Worm (Caenorhabditis elegans) whole organism, late embryonic: ENCODE results near the gene C35D6.3.

Source experiments
- C08G9.2 ChIP-seq: sonication (generic microtip); optimal IDR thresholded peaks from 2 replicates; lab custom pipeline; 2016; ENCODE audit warnings: mild to moderate bottlenecking, missing genetic modification characterization, moderate library complexity, missing compliant biosample characterization
- C38D4.7 ChIP-seq: fragments of 200-800 bp; sonication (Bioruptor generic); optimal IDR thresholded peaks from 2 replicates; lab custom pipeline; 2018; ENCODE audit warnings: mild to moderate bottlenecking, missing genetic modification characterization, moderate library complexity, missing compliant biosample characterization
- K02D7.2 ChIP-seq: sonication (generic microtip); optimal IDR thresholded peaks from 2 replicates; lab custom pipeline; 2017; ENCODE audit warnings: mild to moderate bottlenecking, missing genetic modification characterization, missing compliant biosample characterization
- K09A11.1 ChIP-seq: sonication (generic microtip); optimal IDR thresholded peaks from 2 replicates; lab custom pipeline; 2017; ENCODE audit warnings: antibody characterized with exemption, mild to moderate bottlenecking, missing genetic modification characterization, missing compliant biosample characterization; ENCODE audit not compliant: insufficient read depth
- T23F11.4 ChIP-seq: fragments of 200-800 bp; sonication (Bioruptor generic); optimal IDR thresholded peaks from 2 replicates; lab custom pipeline; 2018; ENCODE audit warnings: mild to moderate bottlenecking, missing genetic modification characterization, missing compliant biosample characterization
- ama-1 ChIP-seq: fragments of 150-350 bp; optimal IDR thresholded peaks from 2 replicates; lab custom pipeline; 2014
- ceh-14 ChIP-seq: sonication (generic microtip); optimal IDR thresholded peaks from 2 replicates; lab custom pipeline; 2016; ENCODE audit warnings: missing genotype, missing genetic modification characterization, missing compliant biosample characterization
- ceh-18 ChIP-seq: sonication (generic microtip); optimal IDR thresholded peaks from 2 replicates; lab custom pipeline; 2016; ENCODE audit warnings: missing genetic modification characterization, missing compliant biosample characterization
- ceh-22 ChIP-seq: sonication (generic microtip); optimal IDR thresholded peaks from 2 replicates; lab custom pipeline; 2017; ENCODE audit warnings: missing biosample characterization, missing genetic modification characterization
- ceh-34 ChIP-seq: sonication (generic microtip); optimal IDR thresholded peaks from 2 replicates; lab custom pipeline; 2016; ENCODE audit warnings: mild to moderate bottlenecking, missing genetic modification characterization, missing compliant biosample characterization
- ceh-48 ChIP-seq: sonication (generic microtip); optimal IDR thresholded peaks from 2 replicates; lab custom pipeline; 2016; ENCODE audit warnings: missing genetic modification characterization, inconsistent platforms, missing compliant biosample characterization
- ceh-9 ChIP-seq: sonication (generic microtip); optimal IDR thresholded peaks from 2 replicates; lab custom pipeline; 2016; ENCODE audit warnings: mild to moderate bottlenecking, missing genetic modification characterization, inconsistent platforms, missing compliant biosample characterization
- che-1 ChIP-seq: sonication (generic microtip); optimal IDR thresholded peaks from 2 replicates; lab custom pipeline; 2016; ENCODE audit warnings: mild to moderate bottlenecking, missing genetic modification characterization, missing compliant biosample characterization
- dve-1 ChIP-seq: sonication (generic microtip); optimal IDR thresholded peaks from 2 replicates; lab custom pipeline; 2017; ENCODE audit warnings: antibody characterized with exemption, mild to moderate bottlenecking, missing genetic modification characterization, missing compliant biosample characterization
- elt-4 ChIP-seq: sonication (generic microtip); optimal IDR thresholded peaks from 2 replicates; lab custom pipeline; 2016; ENCODE audit warnings: missing genetic modification characterization, missing compliant biosample characterization
- fkh-10 ChIP-seq: fragments of 150-350 bp; optimal IDR thresholded peaks from 2 replicates; lab custom pipeline; 2014; ENCODE audit warnings: missing biosample characterization, missing genetic modification reagents, missing genetic modification characterization
- fkh-6 ChIP-seq: sonication (generic microtip); optimal IDR thresholded peaks from 2 replicates; lab custom pipeline; 2016; ENCODE audit warnings: missing genetic modification characterization, missing compliant biosample characterization
- gmeb-2 ChIP-seq: sonication (generic microtip); optimal IDR thresholded peaks from 2 replicates; lab custom pipeline; 2016; ENCODE audit warnings: missing genetic modification characterization, inconsistent platforms, missing compliant biosample characterization
- hlh-13 ChIP-seq: fragments of 200-800 bp; sonication (Bioruptor generic); optimal IDR thresholded peaks from 2 replicates; lab custom pipeline; 2018; ENCODE audit warnings: mild to moderate bottlenecking, missing genetic modification characterization, missing compliant biosample characterization
- hlh-15 ChIP-seq: sonication (generic microtip); optimal IDR thresholded peaks from 2 replicates; lab custom pipeline; 2016; ENCODE audit warnings: missing genetic modification characterization, missing compliant biosample characterization
- hlh-30 ChIP-seq: sonication (generic microtip); optimal IDR thresholded peaks from 2 replicates; lab custom pipeline; 2017; ENCODE audit warnings: antibody characterized with exemption, missing genetic modification characterization, missing compliant biosample characterization; ENCODE audit not compliant: insufficient read depth
- hlh-6 ChIP-seq: sonication (generic microtip); optimal IDR thresholded peaks from 2 replicates; lab custom pipeline; 2016; ENCODE audit warnings: missing genotype, missing genetic modification characterization, missing compliant biosample characterization
- hlh-8 ChIP-seq: sonication (generic microtip); optimal IDR thresholded peaks from 2 replicates; lab custom pipeline; 2016; ENCODE audit warnings: missing genotype, missing genetic modification characterization, missing compliant biosample characterization
- nfya-1 ChIP-seq: sonication (generic microtip); optimal IDR thresholded peaks from 2 replicates; lab custom pipeline; 2017; ENCODE audit warnings: missing genetic modification characterization, mild to moderate bottlenecking, missing compliant biosample characterization, antibody characterized with exemption, moderate library complexity
- odd-2 ChIP-seq: sonication (generic microtip); optimal IDR thresholded peaks from 2 replicates; lab custom pipeline; 2017; ENCODE audit warnings: antibody characterized with exemption, mild to moderate bottlenecking, missing genetic modification characterization, missing compliant biosample characterization
- pax-1 ChIP-seq: fragments of 150-350 bp; optimal IDR thresholded peaks from 2 replicates; lab custom pipeline; 2014; ENCODE audit warnings: missing biosample characterization, missing genetic modification characterization
- pha-4 ChIP-seq: fragments of 150-350 bp; optimal IDR thresholded peaks from 2 replicates; lab custom pipeline; 2018; ENCODE audit warnings: missing biosample characterization, missing genetic modification reagents, missing genetic modification characterization
- pros-1 ChIP-seq: fragments of 150-350 bp; optimal IDR thresholded peaks from 2 replicates; lab custom pipeline; 2014; ENCODE audit warnings: missing biosample characterization, missing genetic modification reagents, missing genetic modification characterization
- ref-2 ChIP-seq: sonication (generic microtip); optimal IDR thresholded peaks from 2 replicates; lab custom pipeline; 2016; ENCODE audit warnings: missing genetic modification characterization, missing compliant biosample characterization
- rnt-1 ChIP-seq: sonication (generic microtip); optimal IDR thresholded peaks from 2 replicates; lab custom pipeline; 2016; ENCODE audit warnings: missing genetic modification characterization, missing compliant biosample characterization
- sdc-2 ChIP-seq: sonication (generic microtip); optimal IDR thresholded peaks from 2 replicates; lab custom pipeline; 2016; ENCODE audit warnings: missing genotype, missing genetic modification characterization, missing compliant biosample characterization
- sox-2 ChIP-seq: fragments of 200-800 bp; sonication (Bioruptor generic); IDR thresholded peaks from 2 replicates; pipeline ENCODE4 v1.3.6; 2022; ENCODE audit warnings: missing genetic modification reagents, missing genetic modification characterization, missing compliant biosample characterization
- sox-4 ChIP-seq: sonication (generic microtip); optimal IDR thresholded peaks from 2 replicates; lab custom pipeline; 2017; ENCODE audit warnings: mild to moderate bottlenecking, missing genetic modification characterization, inconsistent platforms, missing compliant biosample characterization
- unc-3 ChIP-seq, 2 experiments: fragments of 200-800 bp in 1 of 2; sonication (Bioruptor generic) in 1 of 2; sonication (generic microtip) in 1 of 2; conservative IDR thresholded peaks in 1 of 2; optimal IDR thresholded peaks in 1 of 2; 2 replicates each; pipeline versions ENCODE4 v1.3.6 to Lab custom; 2016 to 2022; ENCODE audit warnings: missing compliant biosample characterization in 2 of 2, missing genetic modification characterization in 2 of 2, missing genetic modification reagents in 1 of 2
- unc-55 ChIP-seq: sonication (generic microtip); optimal IDR thresholded peaks from 2 replicates; lab custom pipeline; 2017; ENCODE audit warnings: missing biosample characterization, missing genetic modification reagents, missing genetic modification characterization
- unc-86 ChIP-seq: sonication (generic microtip); optimal IDR thresholded peaks from 2 replicates; lab custom pipeline; 2016; ENCODE audit warnings: missing genetic modification characterization, missing compliant biosample characterization

Gene C35D6.3

DNA sequence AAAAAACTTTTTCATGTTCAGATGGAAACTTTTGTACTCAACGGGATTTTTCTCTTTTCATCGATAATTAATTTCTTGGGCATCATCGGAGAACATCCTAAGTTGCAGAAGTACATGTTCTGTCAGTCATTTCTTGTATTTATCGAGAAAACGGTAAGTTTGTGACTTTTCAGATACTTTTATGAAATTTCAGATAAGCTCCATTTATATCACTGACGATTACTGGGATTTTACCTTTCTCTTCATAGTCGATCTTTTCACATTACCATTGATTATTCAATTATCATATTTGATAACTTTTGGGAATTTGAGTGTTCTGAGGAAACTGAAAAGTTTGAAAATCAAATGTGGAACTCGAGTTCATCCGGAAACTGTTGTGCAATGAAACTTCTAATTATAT, 22.0 kb upstream of the C35D6.3 start, which contains the start of gene srz-105:
TSS of gene srz-105 (plus strand) at position 301 of the 400 bp plus-strand sequence.
- TF ChIP-seq unc-3 (GFP tag; conservative IDR thresholded peaks at IDR 0.05; lab: Robert Waterston, UW) (no peak), unc-3 (tag; optimal IDR thresholded peaks at IDR 0.05; lab: Kevin White, UChicago) (no peak), ceh-48 (tag; lab: Kevin White, UChicago) (no peak), pros-1 (tag; lab: Kevin White, UChicago) (no peak), rnt-1 (tag; lab: Kevin White, UChicago) (no peak), unc-55 (GFP tag; lab: Kevin White, UChicago) (no peak), hlh-15 (no peak), ama-1 (lab: Kevin White, UChicago) (no peak), C08G9.2 (tag; lab: Kevin White, UChicago) (no peak), hlh-13 (no peak), fkh-6 (tag; lab: Kevin White, UChicago) (no peak), elt-4 (tag; lab: Kevin White, UChicago) (no peak), ceh-14 (tag; lab: Kevin White, UChicago) (no peak), hlh-8 (tag; lab: Kevin White, UChicago) (no peak), ceh-34 (tag; lab: Kevin White, UChicago) (no peak)

- TF ChIP-seq fkh-10, result no peak
- TF ChIP-seq ceh-14 (tag; lab: Kevin White, UChicago), result no peak
These were observed 18.1 kb upstream of the C35D6.3 start, which contains the start of gene K03D3.2 for ce11 chrIV:16328519-16328918. K03D3.2 (minus strand) TSS chrIV:16328619.

DNA sequence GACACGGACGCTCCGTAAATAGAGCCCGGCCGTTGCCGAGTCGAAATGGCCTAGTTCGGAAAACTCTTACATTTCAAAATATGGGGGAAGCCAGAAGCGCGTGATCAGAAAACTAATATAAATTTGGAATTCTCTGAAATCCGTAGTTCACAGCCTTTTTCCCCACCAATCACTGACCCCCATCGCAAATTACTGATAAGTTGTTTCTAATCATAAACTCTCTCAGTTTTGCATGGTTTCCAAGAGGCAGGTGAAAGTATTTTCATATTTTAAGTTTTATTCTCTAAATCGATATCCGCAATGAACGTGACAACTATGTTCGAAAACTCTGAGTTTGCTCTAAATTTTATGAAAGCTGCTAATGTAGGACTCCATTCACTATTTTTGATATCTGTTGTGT, 17.5 kb upstream of the C35D6.3 start, which contains the start of gene srz-74:
TSS of gene srz-74 (plus strand) at position 301 of the 400 bp plus-strand sequence.
- TF ChIP-seq K09A11.1 (no peak), unc-86 (tag; lab: Kevin White, UChicago) (no peak), sdc-2 (tag; lab: Kevin White, UChicago) (no peak), hlh-6 (tag; lab: Kevin White, UChicago) (no peak), ceh-22 (no peak), C08G9.2 (tag; lab: Kevin White, UChicago) (no peak), T23F11.4 (GFP tag; lab: Kevin White, UChicago) (no peak), hlh-30 (no peak), ceh-18 (tag; lab: Kevin White, UChicago) (no peak), dve-1 (tag; lab: Kevin White, UChicago) (no peak), che-1 (tag; lab: Kevin White, UChicago) (no peak), pha-4 (no peak), sox-2 (no peak), gmeb-2 (tag; lab: Kevin White, UChicago) (no peak), C38D4.7 (GFP tag; lab: Kevin White, UChicago) (no peak), ceh-9 (tag; lab: Kevin White, UChicago) (no peak), K02D7.2 (no peak), odd-2 (tag; lab: Kevin White, UChicago) (no peak), pax-1 (tag; lab: Kevin White, UChicago) (no peak)
- TF ChIP-seq, all 69 proteins: peak for 0

DNA sequence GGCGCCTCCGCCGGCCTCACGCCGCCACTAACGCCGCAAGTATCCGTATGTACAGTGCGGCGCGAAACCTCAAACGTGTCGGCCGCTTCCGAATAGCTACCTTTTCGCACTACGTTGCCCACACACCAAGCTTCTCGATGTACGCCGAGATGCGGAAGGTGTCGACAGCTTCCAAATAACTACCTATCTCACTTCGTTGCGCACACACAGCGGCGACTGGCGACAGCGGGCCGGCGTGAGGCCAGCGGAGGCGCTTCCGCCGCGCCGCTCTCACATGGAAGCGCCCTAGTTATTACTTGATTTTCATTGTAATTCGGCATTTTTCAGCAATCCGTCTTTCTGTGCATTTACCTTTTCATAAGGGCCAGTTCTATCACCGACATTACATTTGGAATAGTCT, 16.1 kb upstream of the C35D6.3 start:
- TF ChIP-seq ceh-9 (tag; lab: Kevin White, UChicago) (no peak), nfya-1 (no peak), sox-4 (no peak), sdc-2 (tag; lab: Kevin White, UChicago) (peak; percentile 4), ref-2 (tag; lab: Kevin White, UChicago) (peak; percentile 9), K09A11.1 (no peak), dve-1 (tag; lab: Kevin White, UChicago) (no peak)
